Fruit fly (Drosophila melanogaster): ENCODE data around the gene CG13358.

Gene CG13358

dm6 chrX:765039-765508 lies 39.6 kb downstream of the CG13358 start, which contains the start of gene RpL22 (continued):
- TF ChIP-seq ewg (GFP tag; optimal IDR thresholded peaks at IDR 0.05) (peak; percentile 94), ken (GFP tag; IDR thresholded peaks at IDR 0.05) (peak; percentile 88), chn (GFP tag; optimal IDR thresholded peaks at IDR 0.05) (peak; percentile 82), HLH3B (GFP tag; IDR thresholded peaks at IDR 0.05) (peak; percentile 75), Dad (GFP tag; optimal IDR thresholded peaks at IDR 0.05) (peak; percentile 88), CG42726 (GFP tag; IDR thresholded peaks at IDR 0.05; ENCODE audit: partially characterized antibody) (no peak), Side (GFP tag; optimal IDR thresholded peaks at IDR 0.05) (peak; percentile 94), CG18262 (tag; optimal IDR thresholded peaks at IDR 0.05) (peak; percentile 65), CG1602 (GFP tag; optimal IDR thresholded peaks at IDR 0.05) (peak; percentile 44), gt (GFP tag; IDR thresholded peaks at IDR 0.05) (peak; percentile 63; the same call in 1 of the 2 replicates), hth (optimal IDR thresholded peaks at IDR 0.05) (no peak), B-H2 (GFP tag; optimal IDR thresholded peaks at IDR 0.05) (peak; percentile 87), org-1 (GFP tag; optimal IDR thresholded peaks at IDR 0.05) (peak; percentile 89), slp2 (GFP tag; optimal IDR thresholded peaks at IDR 0.05) (peak; percentile 85), CG18764 (GFP tag; optimal IDR thresholded peaks at IDR 0.05) (peak; percentile 87), Usf (GFP tag; optimal IDR thresholded peaks at IDR 0.05) (peak; percentile 83), maf-S (GFP tag; optimal IDR thresholded peaks at IDR 0.05) (peak; percentile 89), CG13123 (GFP tag; optimal IDR thresholded peaks at IDR 0.05) (peak; percentile 79), Fer2 (tag; optimal IDR thresholded peaks at IDR 0.05) (peak; percentile 60), CG31388 (GFP tag; optimal IDR thresholded peaks at IDR 0.05) (peak; percentile 38), CG17186 (GFP tag; optimal IDR thresholded peaks at IDR 0.05) (peak; percentile 98), run (tag; optimal IDR thresholded peaks at IDR 0.05) (peak; percentile 72), ato (GFP tag; IDR thresholded peaks at IDR 0.05; ENCODE audit: partially characterized antibody) (no peak), CG9609 (GFP tag; optimal IDR thresholded peaks at IDR 0.05) (peak; percentile 87), gfzf (GFP tag; optimal IDR thresholded peaks at IDR 0.05) (peak; percentile 100), Kr (GFP tag; optimal IDR thresholded peaks at IDR 0.05) (no peak), lmd (GFP tag; IDR thresholded peaks at IDR 0.05) (peak; percentile 67), CG15269 (tag; optimal IDR thresholded peaks at IDR 0.05) (peak; percentile 71), ERR (GFP tag; optimal IDR thresholded peaks at IDR 0.05) (peak; percentile 74), crp (GFP tag; optimal IDR thresholded peaks at IDR 0.05) (peak in 1 of 2 experiments; percentile 67), kay (GFP tag; optimal IDR thresholded peaks at IDR 0.05) (peak; percentile 64), Abd-B (GFP tag; optimal IDR thresholded peaks at IDR 0.05) (peak; percentile 72), CG7372 (GFP tag; IDR thresholded peaks at IDR 0.05) (peak; percentile 71), bowl (GFP tag; IDR thresholded peaks at IDR 0.05) (peak; percentile 69; the same call in 1 of the 2 replicates), ems (GFP tag; optimal IDR thresholded peaks at IDR 0.05) (peak; percentile 86), GATAe (GFP tag; conservative IDR thresholded peaks at IDR 0.05) (peak; percentile 70), Mrtf (GFP tag; IDR thresholded peaks at IDR 0.05) (peak; percentile 60; the same call in 2 of the 3 replicates), CG10979 (tag; optimal IDR thresholded peaks at IDR 0.05) (peak; percentile 72), Mes4 (GFP tag; optimal IDR thresholded peaks at IDR 0.05) (peak; percentile 97), CG7556 (GFP tag; optimal IDR thresholded peaks at IDR 0.05) (peak; percentile 70), tio (GFP tag; optimal IDR thresholded peaks at IDR 0.05) (no peak), CG10267 (tag; optimal IDR thresholded peaks at IDR 0.05) (peak; percentile 84), CG15011 (GFP tag; optimal IDR thresholded peaks at IDR 0.05) (peak; percentile 84), CG8765 (GFP tag; IDR thresholded peaks at IDR 0.05) (peak; percentile 47; the same call in 1 of the 2 replicates), lab (GFP tag; optimal IDR thresholded peaks at IDR 0.05) (peak; percentile 97), CG13624 (GFP tag; optimal IDR thresholded peaks at IDR 0.05) (peak; percentile 98), CG2712 (tag; optimal IDR thresholded peaks at IDR 0.05) (peak; percentile 82), Awh (GFP tag; IDR thresholded peaks at IDR 0.05) (peak; percentile 79), dysf (GFP tag; IDR thresholded peaks at IDR 0.05) (peak; percentile 82), Nf-YC (tag; optimal IDR thresholded peaks at IDR 0.05) (peak; percentile 77), CG8388 (GFP tag; optimal IDR thresholded peaks at IDR 0.05) (peak; percentile 69)

Measured in whole organism, embryonic.